Fruit fly (Drosophila melanogaster) whole organism, wandering third instar larva: ENCODE data around the gene Gr64a.
A peak's percentile ranks its signal among the peaks of the same experiment; 100 is the strongest.

Experiments used
- Abd-B ChIP-seq: fragments of >200 bp; optimal IDR thresholded peaks from 2 replicates; lab custom pipeline; 2017; ENCODE audit warnings: missing biosample characterization, missing genetic modification characterization
- CG9705 ChIP-seq: fragments of 200-800 bp; sonication (Bioruptor generic); optimal IDR thresholded peaks from 2 replicates; lab custom pipeline; 2018; ENCODE audit warnings: missing biosample characterization, mild to moderate bottlenecking, missing genetic modification characterization
- CrebA ChIP-seq: fragments of 200-800 bp; sonication (Bioruptor generic); optimal IDR thresholded peaks from 2 replicates; lab custom pipeline; 2016; ENCODE audit warnings: missing biosample characterization, mild to moderate bottlenecking, missing genetic modification characterization, borderline replicate concordance
- Dfd ChIP-seq: fragments of >200 bp; optimal IDR thresholded peaks from 2 replicates; lab custom pipeline; 2017; ENCODE audit warnings: missing biosample characterization, missing genetic modification characterization
- Dif ChIP-seq: fragments of 200-275, 200-300 bp; sonication (Bioruptor generic); optimal IDR thresholded peaks from 2 replicates; lab custom pipeline; 2018; ENCODE audit warnings: missing biosample characterization, missing genetic modification characterization; ENCODE audit not compliant: partially characterized antibody
- GATAd ChIP-seq: sonication (Bioruptor generic); optimal IDR thresholded peaks from 2 replicates; lab custom pipeline; 2016; ENCODE audit warnings: missing biosample characterization, missing genetic modification characterization
- HLH106 ChIP-seq: fragments of 200-800 bp; optimal IDR thresholded peaks from 3 replicates; lab custom pipeline; 2019; ENCODE audit warnings: missing biosample characterization, mild to moderate bottlenecking, missing genetic modification characterization, moderate library complexity
- Hnf4 ChIP-seq: fragments of 200-800 bp; sonication (Bioruptor generic); optimal IDR thresholded peaks from 2 replicates; lab custom pipeline; 2016; ENCODE audit warnings: missing biosample characterization, mild to moderate bottlenecking, missing genetic modification characterization
- Hr78 ChIP-seq: fragments of >200 bp; optimal IDR thresholded peaks from 2 replicates; lab custom pipeline; 2017; ENCODE audit warnings: missing biosample characterization, missing genetic modification characterization
- Hr83 ChIP-seq: fragments of 200-300 bp; sonication (Bioruptor generic); optimal IDR thresholded peaks from 2 replicates; lab custom pipeline; 2016; ENCODE audit warnings: missing biosample characterization, mild to moderate bottlenecking, missing genetic modification characterization, moderate library complexity; ENCODE audit not compliant: poor library complexity, severe bottlenecking
- Jra ChIP-seq: sonication (Bioruptor generic); optimal IDR thresholded peaks from 2 replicates; lab custom pipeline; 2016; ENCODE audit warnings: missing biosample characterization, missing genetic modification characterization
- Mio ChIP-seq: sonication (Bioruptor generic); optimal IDR thresholded peaks from 2 replicates; lab custom pipeline; 2016; ENCODE audit warnings: missing biosample characterization, missing genetic modification characterization
- Myc ChIP-seq: fragments of >200 bp; optimal IDR thresholded peaks from 2 replicates; lab custom pipeline; 2017
- N ChIP-seq: fragments of >200 bp; optimal IDR thresholded peaks from 2 replicates; lab custom pipeline; 2018; ENCODE audit warnings: missing biosample characterization, missing external identifiers, missing genetic modification characterization
- Rel ChIP-seq, 2 experiments: fragments of 200-800 bp; sonication (Bioruptor generic) in 1 of 2; optimal IDR thresholded peaks; 2 replicates in 1 of 2; 3 replicates in 1 of 2; lab custom pipeline; 2016 to 2019; ENCODE audit warnings: mild to moderate bottlenecking in 2 of 2, missing biosample characterization in 2 of 2, missing genetic modification characterization in 2 of 2, moderate library complexity in 1 of 2
- Sp1 ChIP-seq: fragments of 200-800 bp; sonication (Bioruptor generic); optimal IDR thresholded peaks from 3 replicates; lab custom pipeline; 2019; ENCODE audit warnings: missing biosample characterization, mild to moderate bottlenecking, missing genetic modification characterization, moderate library complexity
- Vsx2 ChIP-seq: fragments of 200-300, 225-300 bp; sonication (Bioruptor generic); optimal IDR thresholded peaks from 2 replicates; lab custom pipeline; 2018; ENCODE audit warnings: missing biosample characterization, missing genetic modification characterization; ENCODE audit not compliant: partially characterized antibody
- br ChIP-seq: fragments of 200-800 bp; sonication (Bioruptor generic); optimal IDR thresholded peaks from 2 replicates; lab custom pipeline; 2016; ENCODE audit warnings: missing biosample characterization, missing genetic modification characterization
- brk ChIP-seq: fragments of 200-800 bp; sonication (Bioruptor generic); optimal IDR thresholded peaks from 2 replicates; lab custom pipeline; 2016; ENCODE audit warnings: missing biosample characterization, mild to moderate bottlenecking, missing genetic modification characterization
- dl ChIP-seq, 2 experiments: fragments of 175-275, 200-275 bp in 1 of 2; fragments of 200-275 bp in 1 of 2; sonication (Bioruptor generic); optimal IDR thresholded peaks; lab custom pipeline; 2018; ENCODE audit warnings: mild to moderate bottlenecking in 2 of 2, missing biosample characterization in 2 of 2, missing genetic modification characterization in 2 of 2, moderate library complexity in 2 of 2; ENCODE audit not compliant: partially characterized antibody in 2 of 2, insufficient read depth in 1 of 2
- dmrt93B ChIP-seq: fragments of 200-800 bp; sonication (Bioruptor generic); optimal IDR thresholded peaks from 2 replicates; lab custom pipeline; 2018; ENCODE audit warnings: missing biosample characterization, mild to moderate bottlenecking, missing genetic modification characterization
- dsf ChIP-seq: sonication (Bioruptor generic); optimal IDR thresholded peaks from 2 replicates; lab custom pipeline; 2016; ENCODE audit warnings: missing biosample characterization, missing genetic modification characterization, borderline replicate concordance
- ey ChIP-seq: fragments of 200-800 bp; sonication (Bioruptor generic); optimal IDR thresholded peaks from 2 replicates; lab custom pipeline; 2016; ENCODE audit warnings: missing biosample characterization, missing genetic modification characterization
- foxo ChIP-seq, 2 experiments: fragments of 200-800 bp; sonication (Bioruptor generic); optimal IDR thresholded peaks; 2 replicates in 1 of 2; 3 replicates in 1 of 2; lab custom pipeline; 2016 to 2017; ENCODE audit warnings: missing biosample characterization in 2 of 2, missing genetic modification characterization in 2 of 2
- h ChIP-seq: fragments of 200-800 bp; sonication (Bioruptor generic); optimal IDR thresholded peaks from 3 replicates; lab custom pipeline; 2016; ENCODE audit warnings: missing biosample characterization, mild to moderate bottlenecking, missing genetic modification characterization
- jim ChIP-seq: fragments of 175-275, 200-325 bp; sonication (Bioruptor generic); optimal IDR thresholded peaks from 2 replicates; lab custom pipeline; 2016; ENCODE audit warnings: missing biosample characterization, mild to moderate bottlenecking, missing genetic modification characterization
- lola ChIP-seq: fragments of >200 bp; optimal IDR thresholded peaks from 2 replicates; lab custom pipeline; 2017; ENCODE audit warnings: missing biosample characterization, missing genetic modification characterization
- pan ChIP-seq: fragments of >200 bp; optimal IDR thresholded peaks from 2 replicates; lab custom pipeline; 2017
- psq ChIP-seq: fragments of 200-800 bp; sonication (Bioruptor generic); optimal IDR thresholded peaks from 3 replicates; lab custom pipeline; 2017; ENCODE audit warnings: missing biosample characterization, mild to moderate bottlenecking, missing genetic modification characterization, moderate library complexity
- rgr ChIP-seq: fragments of 200-800 bp; sonication (Bioruptor generic); optimal IDR thresholded peaks from 3 replicates; lab custom pipeline; 2016; ENCODE audit warnings: missing biosample characterization, mild to moderate bottlenecking, missing genetic modification characterization
- sv ChIP-seq: fragments of 200-800 bp; sonication (Bioruptor generic); optimal IDR thresholded peaks from 3 replicates; lab custom pipeline; 2016; ENCODE audit warnings: missing biosample characterization, missing genetic modification characterization
- tai ChIP-seq: sonication (Bioruptor generic); optimal IDR thresholded peaks from 2 replicates; lab custom pipeline; 2016; ENCODE audit warnings: missing biosample characterization, missing genetic modification characterization
- usp ChIP-seq: fragments of >200 bp; optimal IDR thresholded peaks from 2 replicates; lab custom pipeline; 2017; ENCODE audit warnings: missing biosample characterization, missing genetic modification characterization
- woc ChIP-seq: sonication (Bioruptor generic); optimal IDR thresholded peaks from 2 replicates; lab custom pipeline; 2016; ENCODE audit warnings: missing biosample characterization, mild to moderate bottlenecking, missing genetic modification characterization

The Gr64a gene

DNA sequence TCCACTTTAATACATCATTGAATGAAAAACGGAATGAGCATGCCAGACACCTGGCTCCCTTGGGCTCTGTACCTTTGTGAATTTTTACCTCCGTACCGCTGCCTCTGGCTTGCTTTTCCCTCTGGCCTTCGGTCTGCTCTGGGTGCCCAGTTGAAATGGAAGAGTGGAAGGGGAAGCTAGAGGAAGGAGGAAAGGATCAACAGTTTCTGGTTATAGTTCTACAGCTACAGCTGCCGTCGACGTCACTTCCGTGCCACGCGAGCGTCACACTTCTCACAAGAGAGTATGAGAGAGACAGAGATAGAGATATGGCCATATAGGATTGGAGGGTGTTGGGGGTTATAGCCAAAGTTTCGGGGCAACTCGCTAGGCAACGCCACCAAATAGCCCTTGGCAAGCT lies 46.5 kb upstream of the Gr64a start:
- TF ChIP-seq jim (GFP tag; lab: Kevin White, UChicago) (no peak), Hr78 (GFP tag; lab: Kevin White, UChicago) (no peak), dl (GFP tag; optimal IDR thresholded peaks at IDR 0.05; lab: Kevin White, UChicago; ENCODE audit: insufficient read depth in 1 of 2, partially characterized antibody in 2 of 2) (no peak), usp (no peak), CrebA (GFP tag; lab: Kevin White, UChicago) (no peak), Hr83 (no peak), Dif (GFP tag; lab: Kevin White, UChicago) (no peak), h (GFP tag; lab: Kevin White, UChicago) (no peak), dmrt93B (GFP tag; lab: Kevin White, UChicago) (no peak), GATAd (GFP tag; lab: Kevin White, UChicago) (no peak), Abd-B (GFP tag; lab: Kevin White, UChicago) (no peak), Rel (GFP tag; optimal IDR thresholded peaks at IDR 0.05; lab: Kevin White, UChicago) (no peak), Rel (tag; optimal IDR thresholded peaks at IDR 0.05; lab: Kevin White, UChicago) (no peak), Hnf4 (GFP tag; lab: Kevin White, UChicago) (no peak), psq (GFP tag; lab: Kevin White, UChicago) (no peak), HLH106 (tag; lab: Kevin White, UChicago) (no peak), dsf (GFP tag; lab: Kevin White, UChicago) (no peak), N (GFP tag; lab: Kevin White, UChicago) (no peak), Myc (no peak)

DNA sequence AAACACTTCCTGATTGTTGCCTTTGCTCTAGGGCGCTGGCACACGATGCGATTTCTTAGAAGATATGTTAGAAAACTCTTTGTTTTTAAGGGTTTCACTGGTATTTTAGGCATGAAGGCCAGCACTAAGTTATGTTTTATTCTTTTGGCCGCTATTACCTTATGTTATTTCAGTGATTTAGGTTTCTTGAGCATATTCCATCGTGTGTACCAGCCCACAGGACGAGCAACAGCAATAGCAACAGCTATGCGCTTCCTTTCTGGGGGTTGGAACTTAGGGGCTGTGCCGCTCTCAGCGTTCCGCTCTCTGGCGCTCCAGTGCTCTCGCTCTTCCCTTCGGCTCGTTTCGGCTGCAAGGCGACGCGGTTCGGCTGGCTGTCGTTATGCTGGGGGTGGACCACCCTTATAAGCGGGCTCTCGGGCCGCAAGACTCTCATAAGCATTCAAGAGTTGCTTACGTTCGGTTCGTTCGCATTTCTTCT lies 43.1 kb upstream of the Gr64a start, which contains the start of gene scrt:
TSS of gene scrt (plus strand) at position 431 of the 481 bp plus-strand sequence.
- peak in 1 of 2 experiments; percentile 25 for TF ChIP-seq foxo (GFP tag; optimal IDR thresholded peaks at IDR 0.05; lab: Kevin White, UChicago)
- TF ChIP-seq dmrt93B (GFP tag; lab: Kevin White, UChicago) = no peak
- TF ChIP-seq jim (GFP tag; lab: Kevin White, UChicago) = no peak
- TF ChIP-seq sv = peak; percentile 53
- no peak for TF ChIP-seq CG9705 (GFP tag; lab: Kevin White, UChicago)
- no peak for TF ChIP-seq Sp1 (GFP tag; lab: Kevin White, UChicago)
- TF ChIP-seq tai (GFP tag; lab: Kevin White, UChicago) = no peak
- TF ChIP-seq brk (GFP tag; lab: Kevin White, UChicago) = no peak
- TF ChIP-seq Dfd (GFP tag; lab: Kevin White, UChicago) = no peak
- no peak for TF ChIP-seq pan (lab: Kevin White, UChicago)
- TF ChIP-seq N (GFP tag; lab: Kevin White, UChicago) = no peak
- TF ChIP-seq Hr83 = no peak
- TF ChIP-seq HLH106 (tag; lab: Kevin White, UChicago) = peak; percentile 15
- TF ChIP-seq dl (GFP tag; optimal IDR thresholded peaks at IDR 0.05; lab: Kevin White, UChicago; ENCODE audit: insufficient read depth in 1 of 2, partially characterized antibody in 2 of 2) = peak in 1 of 2 experiments; percentile 33
- TF ChIP-seq Myc = no peak
- no peak for TF ChIP-seq Hnf4 (GFP tag; lab: Kevin White, UChicago)
- TF ChIP-seq Dif (GFP tag; lab: Kevin White, UChicago) = peak; percentile 62
- no peak for TF ChIP-seq Hr78 (GFP tag; lab: Kevin White, UChicago)
- TF ChIP-seq lola (GFP tag; lab: Kevin White, UChicago) = no peak
- TF ChIP-seq ey (GFP tag; lab: Kevin White, UChicago) = no peak
- no peak for TF ChIP-seq rgr (GFP tag; lab: Kevin White, UChicago)
- TF ChIP-seq h (GFP tag; lab: Kevin White, UChicago) = peak; percentile 4
- peak; percentile 34 for TF ChIP-seq woc (GFP tag; lab: Kevin White, UChicago)
- no peak for TF ChIP-seq GATAd (GFP tag; lab: Kevin White, UChicago)
- no peak for TF ChIP-seq Abd-B (GFP tag; lab: Kevin White, UChicago)
- TF ChIP-seq Vsx2 (GFP tag; lab: Kevin White, UChicago) = peak; percentile 66
- TF ChIP-seq dsf (GFP tag; lab: Kevin White, UChicago) = no peak
- TF ChIP-seq br (GFP tag; lab: Kevin White, UChicago) = no peak
- no peak for TF ChIP-seq Mio
- TF ChIP-seq, all 38 proteins: peak for 8

dm6 chr3L:3995554-3995953 lies 31.0 kb upstream of the Gr64a start:
- TF ChIP-seq Sp1 (GFP tag; lab: Kevin White, UChicago) (no peak), HLH106 (tag; lab: Kevin White, UChicago) (no peak), h (GFP tag; lab: Kevin White, UChicago) (no peak), ey (GFP tag; lab: Kevin White, UChicago) (no peak), lola (GFP tag; lab: Kevin White, UChicago) (no peak), Hnf4 (GFP tag; lab: Kevin White, UChicago) (no peak), Mio (no peak), psq (GFP tag; lab: Kevin White, UChicago) (no peak), Hr78 (GFP tag; lab: Kevin White, UChicago) (no peak), Jra (no peak), rgr (GFP tag; lab: Kevin White, UChicago) (no peak), Abd-B (GFP tag; lab: Kevin White, UChicago) (no peak), jim (GFP tag; lab: Kevin White, UChicago) (no peak)
